Worm (Caenorhabditis elegans): ENCODE data around the gene ric-4.

ric-4 gene

DNA sequence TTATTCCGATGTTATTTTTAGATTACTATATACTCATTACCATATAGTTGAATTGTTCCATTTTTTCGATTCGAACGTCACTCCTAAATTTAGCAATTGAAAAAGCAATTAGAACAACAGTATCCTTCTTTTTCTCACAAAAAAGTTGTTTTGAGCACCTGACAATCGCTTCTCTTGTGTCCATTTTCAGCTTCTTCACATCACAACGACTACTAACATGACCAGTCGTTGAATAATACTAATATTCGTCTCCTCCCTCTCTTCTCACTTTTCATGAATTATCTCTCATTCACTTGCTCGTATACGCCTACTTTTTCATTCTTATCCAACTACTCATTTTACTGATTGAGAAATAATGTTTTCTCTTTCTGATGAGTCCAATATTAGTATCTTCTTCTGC, 53.4 kb downstream of the ric-4 start, which contains the start of gene ZK856.14:
Gene ZK856.14 (plus strand): TSS at position 301 of the 400 bp plus-strand sequence.
- no peak for TF ChIP-seq unc-62 (GFP tag; optimal IDR thresholded peaks at IDR 0.05)

DNA sequence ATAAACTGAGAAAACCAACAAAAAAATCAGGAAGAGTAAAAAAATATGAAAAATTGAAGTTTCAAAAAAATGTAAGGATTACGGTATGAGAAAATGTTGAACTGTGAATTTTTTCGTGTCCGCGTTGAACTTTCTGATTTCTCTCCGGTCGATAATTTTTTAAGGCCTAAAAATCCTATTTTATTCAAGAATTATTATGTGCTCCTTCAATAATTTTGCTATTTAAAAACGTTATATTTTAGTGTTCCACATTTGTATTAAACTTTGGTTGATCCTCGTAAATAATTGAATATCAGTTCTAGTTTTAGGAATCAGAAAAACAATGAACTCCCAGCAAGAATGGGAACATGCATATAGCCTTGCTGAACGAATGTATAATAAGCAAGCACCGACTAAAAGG, 57.5 kb downstream of the ric-4 start, which contains the start of gene hpo-40:
Gene hpo-40 (plus strand): TSS at position 301 of the 400 bp plus-strand sequence.
- TF ChIP-seq unc-62 (GFP tag; optimal IDR thresholded peaks at IDR 0.05): no peak

DNA sequence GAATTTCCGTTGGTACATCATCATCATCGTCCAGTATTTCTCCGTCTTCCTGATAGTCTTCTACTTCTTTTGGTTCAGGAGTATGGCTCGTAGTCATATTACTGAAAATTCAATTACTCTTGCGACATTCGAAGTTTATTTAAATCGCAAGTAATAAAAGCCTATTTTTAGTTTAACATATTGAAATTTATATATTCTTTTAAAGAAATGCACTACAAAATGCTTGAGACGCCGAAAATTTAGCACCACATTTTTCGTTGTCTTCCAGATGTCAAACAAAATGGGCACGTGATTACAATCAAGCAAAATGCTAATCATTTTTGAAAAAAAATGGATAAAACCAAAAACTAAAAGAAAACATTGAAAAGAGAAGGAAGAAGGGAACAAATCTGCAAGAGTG, 58.1 kb downstream of the ric-4 start, which contains the start of gene zhit-3:
Gene zhit-3 (minus strand): TSS at position 101 of the 400 bp plus-strand sequence.
- TF ChIP-seq unc-62 (GFP tag; optimal IDR thresholded peaks at IDR 0.05): no peak

All from whole organism, dauer.